Worm (Caenorhabditis elegans): Measurements from ENCODE around the gene kel-10.

Gene kel-10

DNA sequence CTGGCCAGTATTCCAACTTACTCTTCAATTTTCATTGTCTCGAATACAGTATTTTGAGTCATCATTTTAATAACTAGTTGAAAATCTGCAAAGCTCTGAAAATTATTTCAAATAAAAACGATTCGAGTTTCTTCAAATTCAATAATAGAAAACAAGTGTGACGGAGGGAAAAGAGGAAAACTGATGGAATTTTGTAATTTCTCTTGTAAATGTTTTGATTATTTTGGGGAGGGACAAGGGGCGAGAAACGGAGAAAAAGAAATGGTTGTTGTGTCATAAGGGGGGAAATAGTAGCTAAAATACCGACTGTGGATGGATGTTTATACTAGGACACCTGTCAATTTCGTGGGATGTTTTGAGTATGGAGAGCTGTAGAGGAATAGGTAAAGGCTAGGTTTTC lies 23.1 kb downstream of the kel-10 start, which contains the start of gene T16G12.9:
Gene T16G12.9 (minus strand): TSS at position 101 of the 400 bp plus-strand sequence.
- no peak for TF ChIP-seq unc-3 (GFP tag; conservative IDR thresholded peaks at IDR 0.05)
- no peak for TF ChIP-seq unc-3 (tag; optimal IDR thresholded peaks at IDR 0.05)
- no peak for TF ChIP-seq ceh-19 (GFP tag; optimal IDR thresholded peaks at IDR 0.05)
- TF ChIP-seq hlh-30 (tag; optimal IDR thresholded peaks at IDR 0.05; ENCODE audit: insufficient read depth), result no peak
- no peak for TF ChIP-seq pros-1 (tag; optimal IDR thresholded peaks at IDR 0.05)
- no peak for TF ChIP-seq fax-1 (tag; optimal IDR thresholded peaks at IDR 0.05)
- TF ChIP-seq T23F11.4 (GFP tag; optimal IDR thresholded peaks at IDR 0.05), result no peak
- TF ChIP-seq gmeb-2 (tag; optimal IDR thresholded peaks at IDR 0.05), result no peak
- no peak for TF ChIP-seq dve-1 (tag; optimal IDR thresholded peaks at IDR 0.05)

DNA sequence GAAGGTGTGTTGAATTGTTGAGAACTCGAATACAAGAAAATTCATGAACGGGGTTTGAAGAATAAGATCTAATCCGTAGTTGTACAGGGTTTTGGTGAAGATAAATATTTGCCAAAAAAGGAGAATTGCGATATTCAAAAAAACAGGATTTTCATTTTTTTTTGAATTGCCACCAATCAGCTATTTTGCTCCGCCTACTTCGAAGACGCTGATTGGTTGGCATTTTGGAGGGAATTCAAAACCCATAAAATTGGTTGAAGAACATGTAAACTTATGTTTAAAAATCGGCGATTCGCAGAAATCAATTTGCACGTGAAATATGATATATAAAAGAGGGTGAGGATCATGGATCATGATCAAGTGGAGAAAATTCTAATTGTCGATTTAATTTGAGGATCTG lies 25.2 kb downstream of the kel-10 start:
- TF ChIP-seq nfya-1 (tag; optimal IDR thresholded peaks at IDR 0.05) (peak; percentile 87), ceh-34 (tag; optimal IDR thresholded peaks at IDR 0.05) (no peak), ceh-2 (tag; optimal IDR thresholded peaks at IDR 0.05) (no peak)

DNA sequence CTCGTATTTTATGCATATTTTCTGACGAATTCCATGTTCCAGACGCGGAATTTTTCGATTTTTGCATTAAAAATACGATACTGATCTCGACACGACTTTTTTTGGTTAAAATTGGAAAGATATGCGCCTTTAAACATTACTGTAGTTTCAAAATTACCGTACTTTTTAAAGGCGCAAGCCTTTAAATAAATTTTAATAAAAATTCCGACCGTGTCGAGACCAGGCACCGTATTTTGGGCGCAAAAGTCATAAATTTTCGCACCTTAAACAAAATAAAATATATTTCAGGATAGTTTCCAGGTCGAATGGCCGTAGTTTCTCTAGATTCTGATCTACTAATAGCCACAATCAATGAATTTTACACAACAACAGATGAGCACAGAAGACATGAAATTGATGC lies 32.0 kb downstream of the kel-10 start, which contains the start of gene T16G12.6:
Gene T16G12.6 (plus strand): TSS at position 301 of the 400 bp plus-strand sequence.
- TF ChIP-seq elt-2 (tag; optimal IDR thresholded peaks at IDR 0.05), result no peak
- TF ChIP-seq ceh-34 (tag; optimal IDR thresholded peaks at IDR 0.05), result no peak
- TF ChIP-seq elt-4 (tag; optimal IDR thresholded peaks at IDR 0.05), result no peak
- no peak for TF ChIP-seq ttx-3 (tag; optimal IDR thresholded peaks at IDR 0.05)
- no peak for TF ChIP-seq ceh-45 (GFP tag; IDR thresholded peaks at IDR 0.05)
- no peak for TF ChIP-seq ets-4 (tag; optimal IDR thresholded peaks at IDR 0.05)
- no peak for TF ChIP-seq npax-4 (tag; optimal IDR thresholded peaks at IDR 0.05)
- no peak for TF ChIP-seq unc-86 (tag; optimal IDR thresholded peaks at IDR 0.05)
- no peak for TF ChIP-seq gmeb-2 (tag; optimal IDR thresholded peaks at IDR 0.05)
- no peak for TF ChIP-seq pros-1 (tag; optimal IDR thresholded peaks at IDR 0.05)
- no peak for TF ChIP-seq pag-3 (tag; optimal IDR thresholded peaks at IDR 0.05; ENCODE audit: borderline replicate concordance)
- TF ChIP-seq ceh-18 (tag; optimal IDR thresholded peaks at IDR 0.05), result no peak

DNA sequence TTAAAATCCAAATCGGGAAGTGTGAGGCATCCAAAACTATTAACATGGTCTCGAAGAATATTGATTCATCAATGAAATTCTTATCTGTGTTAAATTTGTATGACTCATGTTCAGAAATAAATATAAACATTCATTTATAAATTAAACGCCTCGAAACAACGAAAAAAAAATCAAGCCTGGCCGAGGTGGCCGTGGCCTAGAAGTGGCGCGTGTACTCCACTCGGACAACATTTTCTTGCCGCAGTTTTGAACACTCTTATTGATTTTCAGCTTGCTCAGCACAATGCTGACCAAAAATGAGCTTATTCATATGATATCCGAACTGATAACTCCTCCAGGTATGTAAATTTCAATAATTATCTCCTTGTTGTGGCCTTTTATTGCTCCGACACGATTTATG lies 37.1 kb downstream of the kel-10 start, which contains the start of gene ekl-6:
Gene ekl-6 (plus strand): TSS at position 265 of the 400 bp plus-strand sequence.
- TF ChIP-seq dve-1 (tag; optimal IDR thresholded peaks at IDR 0.05), result no peak
- TF ChIP-seq nhr-11 (tag; optimal IDR thresholded peaks at IDR 0.05), result no peak
- no peak for TF ChIP-seq lim-6 (tag; optimal IDR thresholded peaks at IDR 0.05)
- TF ChIP-seq ref-2 (tag; optimal IDR thresholded peaks at IDR 0.05), result peak; percentile 76
- TF ChIP-seq hlh-30 (tag; optimal IDR thresholded peaks at IDR 0.05; ENCODE audit: insufficient read depth), result no peak
- no peak for TF ChIP-seq hlh-6 (tag; optimal IDR thresholded peaks at IDR 0.05)
- no peak for TF ChIP-seq ceh-45 (GFP tag; IDR thresholded peaks at IDR 0.05)
- no peak for TF ChIP-seq ceh-30 (tag; optimal IDR thresholded peaks at IDR 0.05)
- no peak for TF ChIP-seq pqm-1 (tag; optimal IDR thresholded peaks at IDR 0.05)
- peak; percentile 79 for TF ChIP-seq zip-5 (tag; optimal IDR thresholded peaks at IDR 0.05)
- TF ChIP-seq K09A11.1 (tag; optimal IDR thresholded peaks at IDR 0.05; ENCODE audit: insufficient read depth), result no peak
- TF ChIP-seq elt-4 (tag; optimal IDR thresholded peaks at IDR 0.05), result no peak
- peak; percentile 40 for TF ChIP-seq F13H6.1 (tag; optimal IDR thresholded peaks at IDR 0.05)
- TF ChIP-seq unc-3 (GFP tag; conservative IDR thresholded peaks at IDR 0.05), result no peak
- no peak for TF ChIP-seq unc-3 (tag; optimal IDR thresholded peaks at IDR 0.05)
- TF ChIP-seq elt-2 (tag; optimal IDR thresholded peaks at IDR 0.05), result peak; percentile 53
- TF ChIP-seq sdc-2 (tag; optimal IDR thresholded peaks at IDR 0.05), result peak; percentile 16
- TF ChIP-seq ceh-14 (tag; optimal IDR thresholded peaks at IDR 0.05), result peak; percentile 21
- TF ChIP-seq hlh-8 (tag; optimal IDR thresholded peaks at IDR 0.05), result peak; percentile 61
- no peak for TF ChIP-seq ahr-1 (tag; optimal IDR thresholded peaks at IDR 0.05)
- TF ChIP-seq eyg-1 (tag; optimal IDR thresholded peaks at IDR 0.05), result no peak
- TF ChIP-seq odd-2 (tag; optimal IDR thresholded peaks at IDR 0.05), result no peak
- no peak for TF ChIP-seq C38D4.7 (GFP tag; optimal IDR thresholded peaks at IDR 0.05)
- TF ChIP-seq T23F11.4 (GFP tag; optimal IDR thresholded peaks at IDR 0.05), result no peak
- TF ChIP-seq syd-9 (tag; optimal IDR thresholded peaks at IDR 0.05), result no peak
- no peak for TF ChIP-seq ceh-6 (GFP tag; optimal IDR thresholded peaks at IDR 0.05)
- peak; percentile 14 for TF ChIP-seq unc-86 (tag; optimal IDR thresholded peaks at IDR 0.05)
- no peak for TF ChIP-seq sox-2 (GFP tag; IDR thresholded peaks at IDR 0.05)
- peak; percentile 85 for TF ChIP-seq ceh-31 (tag; optimal IDR thresholded peaks at IDR 0.05)
- no peak for TF ChIP-seq gmeb-2 (tag; optimal IDR thresholded peaks at IDR 0.05)
- TF ChIP-seq che-1 (tag; optimal IDR thresholded peaks at IDR 0.05), result no peak
- TF ChIP-seq lin-11 (tag; optimal IDR thresholded peaks at IDR 0.05), result no peak
- TF ChIP-seq hlh-15 (tag; optimal IDR thresholded peaks at IDR 0.05), result no peak
- no peak for TF ChIP-seq unc-42 (tag; optimal IDR thresholded peaks at IDR 0.05)
- no peak for TF ChIP-seq Y22D7AL.16 (tag; optimal IDR thresholded peaks at IDR 0.05)
